Worm (Caenorhabditis elegans): ENCODE measurements around the gene nhr-239.

DNA sequence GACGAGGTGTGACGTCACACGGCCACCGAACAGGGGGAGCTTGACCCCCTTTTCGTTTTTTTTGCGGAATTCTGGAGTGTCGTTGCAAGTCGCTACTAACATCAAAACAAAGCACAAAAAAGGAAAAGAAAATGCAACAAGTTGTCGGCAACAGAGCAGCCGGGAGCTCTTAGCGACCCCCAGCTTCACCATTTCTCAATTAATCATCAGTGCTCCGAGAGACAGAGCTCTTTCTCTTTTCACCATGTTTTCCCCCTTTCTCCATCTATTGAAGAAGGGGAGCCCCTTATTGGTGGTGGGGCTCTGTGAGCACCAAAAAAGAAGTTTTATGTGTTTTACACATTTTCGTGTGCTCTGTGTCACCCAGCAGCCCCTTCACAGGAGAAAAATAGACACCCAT lies 7.9 kb upstream of the nhr-239 start:
- TF ChIP-seq mab-9 (GFP tag; IDR thresholded peaks at IDR 0.05) (no peak), unc-130 (tag; optimal IDR thresholded peaks at IDR 0.05) (no peak), elt-3 (tag; optimal IDR thresholded peaks at IDR 0.05) (no peak)

Measured in whole organism, L1 larva.